Worm (Caenorhabditis elegans) whole organism, L2 larva: Measurements from ENCODE around the gene nmr-2.
A peak's percentile ranks its signal among the peaks of the same experiment; 100 is the strongest.
"Not testable (repeated sequence)": the region's sequence is repeated elsewhere in the genome, so short reads cannot be mapped to it uniquely, and the experiment has no call there.

ENCODE experiments used
- C34F6.9 ChIP-seq: fragments of 150-350 bp; optimal IDR thresholded peaks from 2 replicates; lab custom pipeline; 2014; ENCODE audit warnings: missing biosample characterization, missing genetic modification characterization
- F13H6.1 ChIP-seq: sonication (generic microtip); optimal IDR thresholded peaks from 2 replicates; lab custom pipeline; 2016; ENCODE audit warnings: missing genetic modification characterization, missing compliant biosample characterization
- R02D3.7 ChIP-seq: fragments of 150-350 bp; optimal IDR thresholded peaks from 2 replicates; lab custom pipeline; 2014; ENCODE audit warnings: missing biosample characterization, missing genetic modification characterization
- Y55F3AM.14 ChIP-seq: fragments of 200-800 bp; sonication (Bioruptor generic); optimal IDR thresholded peaks from 2 replicates; lab custom pipeline; 2018; ENCODE audit warnings: mild to moderate bottlenecking, missing genetic modification characterization, missing compliant biosample characterization
- ZK546.5 ChIP-seq: sonication (generic microtip); optimal IDR thresholded peaks from 2 replicates; lab custom pipeline; 2017; ENCODE audit warnings: missing biosample characterization, missing genetic modification characterization
- aly-2 ChIP-seq: fragments of 150-350 bp; optimal IDR thresholded peaks from 2 replicates; lab custom pipeline; 2014; ENCODE audit warnings: missing biosample characterization, missing genetic modification characterization
- ceh-16 ChIP-seq: fragments of 150-350 bp; optimal IDR thresholded peaks from 2 replicates; lab custom pipeline; 2014; ENCODE audit warnings: missing biosample characterization, missing genetic modification characterization
- ceh-82 ChIP-seq: fragments of 150-350 bp; optimal IDR thresholded peaks from 2 replicates; lab custom pipeline; 2014; ENCODE audit warnings: missing biosample characterization, missing genetic modification characterization
- crh-2 ChIP-seq: sonication (generic microtip); optimal IDR thresholded peaks from 2 replicates; lab custom pipeline; 2017; ENCODE audit warnings: missing biosample characterization, missing genetic modification characterization
- elt-1 ChIP-seq: fragments of 150-350 bp; optimal IDR thresholded peaks from 2 replicates; lab custom pipeline; 2014; ENCODE audit warnings: missing biosample characterization, missing genetic modification characterization
- fos-1 ChIP-seq: fragments of 150-350 bp; optimal IDR thresholded peaks from 2 replicates; lab custom pipeline; 2014; ENCODE audit warnings: missing biosample characterization, missing genetic modification characterization
- gmeb-1 ChIP-seq: fragments of 150-350 bp; optimal IDR thresholded peaks from 2 replicates; lab custom pipeline; 2014; ENCODE audit warnings: missing biosample characterization, missing genetic modification characterization
- lin-11 ChIP-seq: fragments of 150-350 bp; sonication (generic microtip); optimal IDR thresholded peaks from 2 replicates; lab custom pipeline; 2014; ENCODE audit warnings: missing biosample characterization, missing genetic modification characterization, inconsistent platforms, mixed read lengths
- mbf-1 ChIP-seq: sonication (generic microtip); optimal IDR thresholded peaks from 2 replicates; lab custom pipeline; 2017; ENCODE audit warnings: missing biosample characterization, missing genetic modification characterization
- mdl-1 ChIP-seq, 2 experiments: fragments of 150-350 bp in 1 of 2; sonication (generic microtip) in 1 of 2; optimal IDR thresholded peaks; 2 replicates each; lab custom pipeline; 2017; ENCODE audit warnings: missing biosample characterization in 2 of 2, missing genetic modification characterization in 2 of 2
- nhr-10 ChIP-seq: sonication (generic microtip); optimal IDR thresholded peaks from 2 replicates; lab custom pipeline; 2017; ENCODE audit warnings: missing biosample characterization, missing genetic modification characterization
- nhr-11 ChIP-seq: fragments of 150-350 bp; optimal IDR thresholded peaks from 2 replicates; lab custom pipeline; 2014; ENCODE audit warnings: missing biosample characterization, missing genetic modification characterization
- nhr-12 ChIP-seq: fragments of 150-350 bp; optimal IDR thresholded peaks from 2 replicates; lab custom pipeline; 2014; ENCODE audit warnings: missing biosample characterization, missing genetic modification characterization
- nhr-21 ChIP-seq: fragments of 150-350 bp; optimal IDR thresholded peaks from 2 replicates; lab custom pipeline; 2014; ENCODE audit warnings: missing biosample characterization, missing genetic modification characterization
- nhr-23 ChIP-seq: fragments of 150-350 bp; optimal IDR thresholded peaks from 2 replicates; lab custom pipeline; 2014; ENCODE audit warnings: missing biosample characterization, missing genetic modification reagents, missing genetic modification characterization
- nhr-237 ChIP-seq: fragments of 150-350 bp; optimal IDR thresholded peaks from 2 replicates; lab custom pipeline; 2014; ENCODE audit warnings: missing biosample characterization, missing genetic modification characterization
- nhr-25 ChIP-seq: fragments of 150-350 bp; sonication (generic microtip); optimal IDR thresholded peaks from 3 replicates; lab custom pipeline; 2014; ENCODE audit warnings: missing biosample characterization, missing genetic modification characterization
- nhr-77 ChIP-seq: fragments of 150-350 bp; optimal IDR thresholded peaks from 2 replicates; lab custom pipeline; 2014; ENCODE audit warnings: missing biosample characterization, missing genetic modification characterization
- sem-4 ChIP-seq: fragments of 150-350 bp; optimal IDR thresholded peaks from 2 replicates; lab custom pipeline; 2014; ENCODE audit warnings: missing biosample characterization, missing genetic modification reagents, missing genetic modification characterization
- skn-1 ChIP-seq: sonication (generic microtip); optimal IDR thresholded peaks from 2 replicates; lab custom pipeline; 2017; ENCODE audit warnings: missing biosample characterization, missing genetic modification characterization
- sma-3 ChIP-seq: sonication (generic microtip); optimal IDR thresholded peaks from 2 replicates; lab custom pipeline; 2016; ENCODE audit warnings: missing genetic modification reagents, missing genetic modification characterization, missing compliant biosample characterization
- sma-9 ChIP-seq, 2 experiments: fragments of 150-350 bp in 1 of 2; sonication (generic microtip) in 1 of 2; optimal IDR thresholded peaks; 2 replicates each; lab custom pipeline; 2014 to 2016; ENCODE audit warnings: missing genetic modification characterization in 2 of 2, mild to moderate bottlenecking in 1 of 2, missing biosample characterization in 1 of 2, missing compliant biosample characterization in 1 of 2, missing genetic modification reagents in 1 of 2, moderate library complexity in 1 of 2
- snpc-4 ChIP-seq: fragments of 150-350 bp; optimal IDR thresholded peaks from 2 replicates; lab custom pipeline; 2014; ENCODE audit warnings: missing biosample characterization, missing genetic modification characterization
- unc-39 ChIP-seq: fragments of 150-350 bp; optimal IDR thresholded peaks from 2 replicates; lab custom pipeline; 2014; ENCODE audit warnings: missing biosample characterization, missing genetic modification characterization
- unc-62 ChIP-seq: fragments of 150-350 bp; optimal IDR thresholded peaks from 2 replicates; lab custom pipeline; 2014; ENCODE audit warnings: missing biosample characterization, missing genetic modification reagents, missing genetic modification characterization

nmr-2 gene

DNA sequence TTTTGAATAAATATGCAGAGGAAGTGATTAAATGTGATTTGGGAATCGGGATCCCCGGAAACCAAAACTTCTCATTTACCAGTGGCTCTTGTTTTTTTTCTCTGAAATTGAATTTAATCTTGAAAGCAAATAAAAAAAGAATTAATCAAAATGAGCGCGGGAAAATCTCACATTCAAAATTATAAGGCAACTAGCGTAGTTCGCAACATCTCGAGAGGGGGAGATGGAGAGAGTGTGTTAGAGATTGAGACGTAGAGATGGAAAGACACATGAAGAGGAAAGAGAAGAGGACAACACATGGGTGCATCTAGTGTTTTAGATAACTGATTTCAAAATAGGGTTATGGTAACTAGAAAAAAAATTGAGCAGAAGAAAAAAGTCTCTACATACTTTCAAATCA is 36.6 kb upstream of the nmr-2 start, which contains the start of gene sdc-3:
sdc-3 (minus strand) TSS at position 101 of the 400 bp plus-strand sequence.
- TF ChIP-seq fos-1 (peak; percentile 18), lin-11 (tag; lab: Kevin White, UChicago) (no peak), C34F6.9 (peak; percentile 28)
- TF ChIP-seq, all 48 proteins: peak for 2

DNA sequence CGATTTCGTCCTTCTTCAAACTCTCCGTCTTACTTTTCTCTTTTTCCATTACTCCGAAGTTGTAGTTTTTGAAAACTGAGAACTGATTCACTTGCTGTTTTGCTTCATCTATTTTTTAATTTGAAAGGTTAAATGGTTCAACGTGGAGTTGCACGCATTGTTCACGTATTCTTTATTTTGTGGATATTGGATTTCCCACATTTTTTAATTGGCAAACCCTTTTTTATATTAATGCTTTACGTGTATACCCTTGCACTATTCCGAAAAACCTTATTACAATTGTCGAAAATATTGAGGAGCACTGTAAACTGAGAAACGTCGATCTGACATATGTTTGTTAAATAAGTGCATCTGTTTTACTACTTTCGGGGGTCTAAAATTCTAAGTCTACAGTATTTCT is 25.3 kb upstream of the nmr-2 start, which contains the start of gene melo-3:
melo-3 (minus strand) TSS at position 101 of the 400 bp plus-strand sequence.
- not testable (repeated sequence) for TF ChIP-seq sma-9 (GFP tag; optimal IDR thresholded peaks at IDR 0.05; lab: Kevin White, UChicago); sma-9 (tag; optimal IDR thresholded peaks at IDR 0.05; lab: Kevin White, UChicago); sma-3 (GFP tag; lab: Kevin White, UChicago); ceh-16
- TF ChIP-seq, all 48 proteins: peak for 0; not testable (repeated sequence) for 48

DNA sequence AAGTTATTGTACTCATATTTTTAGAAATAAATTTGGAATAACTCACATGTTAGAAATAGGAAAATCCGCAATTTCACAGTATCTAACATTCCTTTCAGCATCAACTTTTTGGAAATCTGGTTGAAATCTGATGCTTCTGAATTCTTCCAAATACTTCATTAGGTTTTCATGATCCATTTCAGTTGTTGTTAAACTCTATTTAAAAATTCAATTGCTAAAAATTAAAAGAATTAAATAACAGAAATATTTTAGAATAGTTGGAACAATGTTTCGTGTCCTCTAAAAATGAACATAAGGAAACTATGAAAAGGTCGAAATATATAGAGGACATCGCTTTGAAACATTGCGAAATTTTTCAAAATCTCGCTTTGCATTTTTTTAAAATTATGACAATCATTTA is 19.9 kb upstream of the nmr-2 start, which contains the start of gene cng-1:
cng-1 (minus strand) TSS at position 101 of the 400 bp plus-strand sequence.
- not testable (repeated sequence) for TF ChIP-seq sma-3 (GFP tag; lab: Kevin White, UChicago); nhr-237 (tag; lab: Kevin White, UChicago); nhr-12
- TF ChIP-seq, all 48 proteins: peak for 0; not testable (repeated sequence) for 48

DNA sequence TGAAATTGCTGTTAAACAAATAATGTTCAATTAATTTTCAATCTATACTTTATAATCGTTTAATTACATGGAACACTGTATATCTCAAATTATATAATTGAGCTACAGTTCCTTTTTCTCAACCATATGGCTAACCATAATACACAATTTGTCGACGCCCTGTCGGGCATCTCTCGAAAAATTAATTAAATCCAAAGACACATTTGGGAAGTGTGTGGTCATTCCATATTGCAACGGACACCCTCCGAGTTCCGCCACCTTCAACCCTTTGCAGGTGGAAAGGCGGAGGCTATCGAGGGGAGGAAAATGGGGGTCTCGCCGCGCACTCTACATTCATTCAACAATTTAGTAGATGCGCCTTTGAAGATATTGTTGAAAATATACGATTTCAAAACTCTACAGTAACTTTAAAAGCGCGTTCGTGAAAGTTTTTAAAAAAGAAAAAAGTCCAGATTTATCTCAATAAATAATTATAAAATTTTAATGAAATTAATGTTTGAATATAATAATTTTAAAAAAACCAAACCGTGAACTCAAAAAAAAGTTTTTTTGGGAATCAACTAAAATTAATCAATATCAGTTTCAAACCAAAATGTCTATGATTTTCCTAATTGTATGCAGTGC is 17.5 kb upstream of the nmr-2 start, which contains the start of gene F14H8.8:
F14H8.8 (plus strand) TSS at position 574 of the 624 bp plus-strand sequence.
- TF ChIP-seq snpc-4 (tag; lab: Kevin White, UChicago) (peak; percentile 94), sma-3 (GFP tag; lab: Kevin White, UChicago) (peak; percentile 64), sma-9 (GFP tag; optimal IDR thresholded peaks at IDR 0.05; lab: Kevin White, UChicago) (no peak), sma-9 (tag; optimal IDR thresholded peaks at IDR 0.05; lab: Kevin White, UChicago) (no peak), ceh-16 (peak; percentile 9), nhr-77 (no peak), ceh-82 (no peak), nhr-21 (tag; lab: Kevin White, UChicago) (peak; percentile 18), gmeb-1 (tag; lab: Kevin White, UChicago) (peak; percentile 10), mdl-1 (tag; optimal IDR thresholded peaks at IDR 0.05; lab: Kevin White, UChicago) (no peak), sem-4 (tag; lab: Kevin White, UChicago) (no peak), lin-11 (tag; lab: Kevin White, UChicago) (no peak), fos-1 (peak; percentile 11)
- TF ChIP-seq, all 48 proteins: peak for 6

DNA sequence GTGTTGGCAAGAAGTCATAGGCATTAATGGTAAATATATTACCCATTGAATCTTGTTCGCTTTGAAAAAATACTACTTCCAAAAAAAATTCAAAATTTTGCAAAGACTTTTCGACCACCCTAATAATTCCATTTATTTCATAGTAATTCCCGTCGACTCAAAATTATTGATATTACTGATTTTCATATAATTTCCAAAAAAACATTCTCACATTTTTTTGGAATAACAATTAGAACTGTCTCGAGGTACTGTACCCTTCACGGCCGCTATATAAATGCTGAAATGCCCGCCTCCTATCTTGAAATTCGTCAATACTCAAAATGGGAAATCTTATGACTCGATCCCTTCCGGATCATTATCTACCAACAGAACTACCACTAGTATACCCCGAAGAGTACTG is 12.1 kb upstream of the nmr-2 start, which contains the start of gene F14H8.4:
F14H8.4 (plus strand) TSS at position 301 of the 400 bp plus-strand sequence.
- TF ChIP-seq ZK546.5 (no peak), crh-2 (tag; lab: Kevin White, UChicago) (no peak), R02D3.7 (tag; lab: Kevin White, UChicago) (no peak)

DNA sequence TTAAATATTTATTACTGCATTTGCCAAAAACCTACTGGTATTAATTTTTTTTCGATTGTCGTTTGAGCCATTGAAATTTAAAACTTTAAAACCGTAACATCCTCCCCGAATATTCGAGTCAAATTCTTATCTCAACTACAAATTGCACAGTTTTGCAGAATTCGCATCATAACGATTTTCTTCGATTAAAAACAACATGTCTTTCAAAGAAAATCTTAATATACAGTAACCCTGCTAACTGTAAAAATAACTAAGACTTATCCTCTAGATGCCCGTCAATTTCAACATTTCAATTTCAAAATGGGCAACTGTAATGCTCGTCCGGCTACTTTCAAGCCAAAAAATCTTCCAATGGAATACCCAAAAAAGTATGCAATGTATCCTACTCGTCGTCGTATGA is 9.3 kb upstream of the nmr-2 start, which contains the start of gene F14H8.5:
F14H8.5 (plus strand) TSS at position 301 of the 400 bp plus-strand sequence.
- TF ChIP-seq snpc-4 (tag; lab: Kevin White, UChicago) (no peak), lin-11 (tag; lab: Kevin White, UChicago) (no peak), unc-62 (GFP tag; lab: Kevin White, UChicago) (no peak), nhr-11 (tag; lab: Kevin White, UChicago) (no peak), elt-1 (tag; lab: Kevin White, UChicago) (no peak), aly-2 (tag; lab: Kevin White, UChicago) (no peak), nhr-237 (tag; lab: Kevin White, UChicago) (no peak), skn-1 (tag; lab: Kevin White, UChicago) (no peak), unc-39 (no peak)

DNA sequence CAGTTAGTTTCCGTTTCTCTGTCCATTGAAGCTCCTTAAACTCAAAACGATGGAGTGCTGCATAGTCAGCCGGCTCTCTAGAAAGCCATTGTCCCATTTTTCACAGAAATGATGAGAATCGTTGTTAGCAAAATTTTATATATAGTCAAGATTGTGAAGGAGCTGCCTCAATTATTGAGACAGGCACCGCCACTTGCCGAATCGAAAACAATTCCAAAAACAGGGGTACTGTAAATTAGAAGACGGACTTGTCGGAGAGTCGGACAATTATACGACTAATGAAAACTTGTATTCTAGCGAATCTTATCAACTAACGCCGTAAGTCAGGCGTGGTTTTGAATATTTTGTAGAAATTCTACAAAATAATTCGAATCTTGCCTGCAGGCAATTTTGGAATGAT is 8.8 kb upstream of the nmr-2 start, which contains the start of gene F14H8.2:
F14H8.2 (minus strand) TSS at position 101 of the 400 bp plus-strand sequence.
- TF ChIP-seq nhr-12, result no peak
- TF ChIP-seq elt-1 (tag; lab: Kevin White, UChicago), result no peak
- no peak for TF ChIP-seq ZK546.5
- no peak for TF ChIP-seq nhr-21 (tag; lab: Kevin White, UChicago)
- TF ChIP-seq nhr-25 (tag; lab: Kevin White, UChicago), result no peak
- TF ChIP-seq fos-1, result no peak
- no peak for TF ChIP-seq F13H6.1
- TF ChIP-seq nhr-77, result no peak
- no peak for TF ChIP-seq nhr-10 (tag; lab: Kevin White, UChicago)
- no peak for TF ChIP-seq mbf-1 (tag; lab: Kevin White, UChicago)
- no peak for TF ChIP-seq gmeb-1 (tag; lab: Kevin White, UChicago)
- TF ChIP-seq nhr-23 (tag; lab: Kevin White, UChicago), result no peak
- no peak for TF ChIP-seq aly-2 (tag; lab: Kevin White, UChicago)
- no peak for TF ChIP-seq skn-1 (tag; lab: Kevin White, UChicago)
- TF ChIP-seq Y55F3AM.14, result no peak
- TF ChIP-seq nhr-237 (tag; lab: Kevin White, UChicago), result no peak
- TF ChIP-seq ceh-82, result no peak
- no peak for TF ChIP-seq sma-9 (GFP tag; optimal IDR thresholded peaks at IDR 0.05; lab: Kevin White, UChicago)
- TF ChIP-seq sma-9 (tag; optimal IDR thresholded peaks at IDR 0.05; lab: Kevin White, UChicago), result no peak
- TF ChIP-seq, all 48 proteins: peak for 0
